Fruit fly (Drosophila melanogaster): ENCODE results near the gene CG7963.

Gene CG7963

dm6 chr3R:8334982-8335381, 27.6 kb upstream of the CG7963 start:
- TF ChIP-seq CG34367 (tag; optimal IDR thresholded peaks at IDR 0.05) (no peak), fd96Ca (GFP tag; IDR thresholded peaks at IDR 0.05) (0 out of 3 replicates have a peak, but pooled peaks have one; percentile 28)

- no peak for TF ChIP-seq CG13204 (GFP tag; optimal IDR thresholded peaks at IDR 0.05)
- TF ChIP-seq EcR (GFP tag; optimal IDR thresholded peaks at IDR 0.05), result no peak
- no peak for TF ChIP-seq gl (tag; optimal IDR thresholded peaks at IDR 0.05)
- no peak for TF ChIP-seq CG32121 (GFP tag; IDR thresholded peaks at IDR 0.05)
- TF ChIP-seq CG17806 (tag; optimal IDR thresholded peaks at IDR 0.05), result no peak
- no peak for TF ChIP-seq Snoo (tag; optimal IDR thresholded peaks at IDR 0.05)
- TF ChIP-seq CG12605 (GFP tag; IDR thresholded peaks at IDR 0.05), result no peak
- no peak for TF ChIP-seq CG9948 (tag; optimal IDR thresholded peaks at IDR 0.05)
- no peak for TF ChIP-seq Pif1A (GFP tag; optimal IDR thresholded peaks at IDR 0.05)
- TF ChIP-seq D1 (tag; optimal IDR thresholded peaks at IDR 0.05), result no peak
- no peak for TF ChIP-seq rn (GFP tag; IDR thresholded peaks at IDR 0.05)
These were observed 26.5 kb upstream of the CG7963 start for dm6 chr3R:8336012-8336567.

DNA sequence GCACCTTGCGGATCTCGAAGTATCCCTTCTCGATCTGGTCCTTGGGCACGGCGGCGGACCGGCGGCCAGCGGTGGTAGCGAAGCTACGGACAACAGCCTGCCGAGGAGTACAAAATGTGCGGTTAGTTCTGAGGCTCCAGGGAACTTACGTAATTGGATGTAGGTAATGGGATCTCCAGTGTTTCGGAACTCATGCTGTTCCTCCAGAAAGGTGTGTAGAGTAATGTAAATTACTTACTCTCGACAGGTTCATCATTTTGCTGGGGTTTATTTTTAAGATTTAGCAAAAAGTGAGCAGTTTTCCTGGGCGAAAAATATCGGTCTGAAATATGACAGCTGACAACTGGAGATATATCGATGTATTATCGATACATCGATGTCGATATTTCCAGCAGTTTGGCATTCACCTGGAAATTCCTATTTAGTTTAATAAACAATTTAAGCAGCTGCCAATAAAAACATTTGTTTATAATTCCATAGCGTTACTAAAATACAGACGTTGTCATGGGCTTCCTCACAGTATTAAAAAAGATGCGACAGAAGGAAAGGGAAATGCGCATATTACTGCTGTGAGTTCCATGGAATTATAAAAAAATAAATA, 21.9 kb upstream of the CG7963 start, which contains the start of the genes COX7A and Arl2:
TSS of gene COX7A (minus strand) at position 369 of the 601 bp plus-strand sequence.
TSS of gene Arl2 (plus strand) at position 426 of the 601 bp plus-strand sequence.
- no peak for TF ChIP-seq CG14655 (GFP tag; optimal IDR thresholded peaks at IDR 0.05)

dm6 chr3R:8343251-8343744, 19.3 kb upstream of the CG7963 start, which contains the start of the genes PNKP and COX7AL:
Gene PNKP (minus strand): TSS chr3R:8343516.
Gene COX7AL (plus strand): TSS chr3R:8343669.
- no peak for TF ChIP-seq CG17806 (tag; optimal IDR thresholded peaks at IDR 0.05)
- no peak for TF ChIP-seq CG32121 (GFP tag; IDR thresholded peaks at IDR 0.05)
- TF ChIP-seq CG13204 (GFP tag; optimal IDR thresholded peaks at IDR 0.05), result no peak
- no peak for TF ChIP-seq CG15710 (tag; optimal IDR thresholded peaks at IDR 0.05)
- TF ChIP-seq CG14655 (GFP tag; optimal IDR thresholded peaks at IDR 0.05), result no peak

DNA sequence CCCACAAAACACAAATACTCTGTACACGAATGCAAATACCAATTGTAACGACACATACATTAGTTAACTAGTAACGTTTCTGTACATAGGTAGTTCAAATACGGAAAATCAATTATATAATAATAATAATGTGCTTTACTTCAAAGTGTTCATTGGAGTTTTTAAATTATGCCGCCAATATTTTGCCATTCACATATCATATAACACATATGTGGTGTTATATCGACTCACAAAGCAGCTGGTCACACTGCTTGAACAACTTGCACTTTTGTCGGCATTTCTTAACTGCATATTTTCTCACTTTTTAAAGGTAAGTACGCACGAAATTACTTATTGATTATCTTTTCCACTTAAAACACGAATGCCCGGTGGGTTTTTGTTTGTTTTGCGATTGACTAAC, 18.5 kb upstream of the CG7963 start, which contains the start of gene DppIII:
TSS of gene DppIII (plus strand) at position 227 of the 400 bp plus-strand sequence.
- TF ChIP-seq CG15710 (tag; optimal IDR thresholded peaks at IDR 0.05), result no peak

dm6 chr3R:8347279-8347678, 15.3 kb upstream of the CG7963 start, which contains the start of gene CG7352:
Gene CG7352 (plus strand): TSS chr3R:8347579.
- TF ChIP-seq Pif1B (GFP tag; optimal IDR thresholded peaks at IDR 0.05) (no peak), EcR (GFP tag; optimal IDR thresholded peaks at IDR 0.05) (no peak), CG8159 (tag; optimal IDR thresholded peaks at IDR 0.05) (no peak)

- no peak for TF ChIP-seq CG15710 (tag; optimal IDR thresholded peaks at IDR 0.05)
- TF ChIP-seq Pif1A (GFP tag; optimal IDR thresholded peaks at IDR 0.05), result no peak
- TF ChIP-seq CG4496 (GFP tag; IDR thresholded peaks at IDR 0.05), result no peak
- no peak for TF ChIP-seq Pif1B (GFP tag; optimal IDR thresholded peaks at IDR 0.05)
- TF ChIP-seq CG12605 (GFP tag; IDR thresholded peaks at IDR 0.05), result no peak
- TF ChIP-seq CG10348 (GFP tag; IDR thresholded peaks at IDR 0.05), result no peak
- TF ChIP-seq fd96Ca (GFP tag; IDR thresholded peaks at IDR 0.05), result no peak
- TF ChIP-seq CG8159 (tag; optimal IDR thresholded peaks at IDR 0.05), result no peak
- no peak for TF ChIP-seq rn (GFP tag; IDR thresholded peaks at IDR 0.05)
- no peak for TF ChIP-seq CG9948 (tag; optimal IDR thresholded peaks at IDR 0.05)
- TF ChIP-seq CG34367 (tag; optimal IDR thresholded peaks at IDR 0.05), result no peak
- no peak for TF ChIP-seq CG32121 (GFP tag; IDR thresholded peaks at IDR 0.05)
- no peak for TF ChIP-seq CG14655 (GFP tag; optimal IDR thresholded peaks at IDR 0.05)
- no peak for TF ChIP-seq Snoo (tag; optimal IDR thresholded peaks at IDR 0.05)
- TF ChIP-seq CG13204 (GFP tag; optimal IDR thresholded peaks at IDR 0.05), result no peak
- no peak for TF ChIP-seq D1 (tag; optimal IDR thresholded peaks at IDR 0.05)
These were observed 14.8 kb upstream of the CG7963 start for dm6 chr3R:8347835-8348234.

dm6 chr3R:8349106-8349448, 13.5 kb upstream of the CG7963 start:
- TF ChIP-seq Snoo (tag; optimal IDR thresholded peaks at IDR 0.05), result no peak
- TF ChIP-seq EcR (GFP tag; optimal IDR thresholded peaks at IDR 0.05), result no peak
- no peak for TF ChIP-seq Pif1B (GFP tag; optimal IDR thresholded peaks at IDR 0.05)
- TF ChIP-seq fd96Ca (GFP tag; IDR thresholded peaks at IDR 0.05), result no peak
- TF ChIP-seq CG13204 (GFP tag; optimal IDR thresholded peaks at IDR 0.05), result no peak
- no peak for TF ChIP-seq CG32121 (GFP tag; IDR thresholded peaks at IDR 0.05)
- TF ChIP-seq gl (tag; optimal IDR thresholded peaks at IDR 0.05), result no peak
- no peak for TF ChIP-seq CG4496 (GFP tag; IDR thresholded peaks at IDR 0.05)
- TF ChIP-seq Ets98B (GFP tag; IDR thresholded peaks at IDR 0.05), result no peak
- TF ChIP-seq CG15710 (tag; optimal IDR thresholded peaks at IDR 0.05), result no peak
- no peak for TF ChIP-seq D1 (tag; optimal IDR thresholded peaks at IDR 0.05)
